Worm (Caenorhabditis elegans) whole organism, late embryonic: Measurements from ENCODE around the gene cccp-1.
A peak's percentile ranks its signal among the peaks of the same experiment; 100 is the strongest.

Experiments used
- C08G9.2 ChIP-seq: sonication (generic microtip); optimal IDR thresholded peaks from 2 replicates; lab custom pipeline; 2016; ENCODE audit warnings: mild to moderate bottlenecking, missing genetic modification characterization, moderate library complexity, missing compliant biosample characterization
- C38D4.7 ChIP-seq: fragments of 200-800 bp; sonication (Bioruptor generic); optimal IDR thresholded peaks from 2 replicates; lab custom pipeline; 2018; ENCODE audit warnings: mild to moderate bottlenecking, missing genetic modification characterization, moderate library complexity, missing compliant biosample characterization
- F13H6.1 ChIP-seq: sonication (generic microtip); optimal IDR thresholded peaks from 2 replicates; lab custom pipeline; 2016; ENCODE audit warnings: missing genetic modification characterization, missing compliant biosample characterization
- K02D7.2 ChIP-seq: sonication (generic microtip); optimal IDR thresholded peaks from 2 replicates; lab custom pipeline; 2017; ENCODE audit warnings: mild to moderate bottlenecking, missing genetic modification characterization, missing compliant biosample characterization
- K09A11.1 ChIP-seq: sonication (generic microtip); optimal IDR thresholded peaks from 2 replicates; lab custom pipeline; 2017; ENCODE audit warnings: antibody characterized with exemption, mild to moderate bottlenecking, missing genetic modification characterization, missing compliant biosample characterization; ENCODE audit not compliant: insufficient read depth
- ahr-1 ChIP-seq: sonication (generic microtip); optimal IDR thresholded peaks from 2 replicates; lab custom pipeline; 2016; ENCODE audit warnings: missing genetic modification characterization, missing compliant biosample characterization
- ceh-14 ChIP-seq: sonication (generic microtip); optimal IDR thresholded peaks from 2 replicates; lab custom pipeline; 2016; ENCODE audit warnings: missing genotype, missing genetic modification characterization, missing compliant biosample characterization
- ceh-19 ChIP-seq: fragments of 200-800 bp; sonication (Bioruptor generic); optimal IDR thresholded peaks from 2 replicates; lab custom pipeline; 2018; ENCODE audit warnings: mild to moderate bottlenecking, missing genetic modification characterization, missing compliant biosample characterization
- ceh-2 ChIP-seq: sonication (generic microtip); optimal IDR thresholded peaks from 2 replicates; lab custom pipeline; 2016; ENCODE audit warnings: missing genotype, missing genetic modification characterization, missing compliant biosample characterization
- ceh-31 ChIP-seq: sonication (generic microtip); optimal IDR thresholded peaks from 2 replicates; lab custom pipeline; 2016; ENCODE audit warnings: missing genetic modification characterization, missing compliant biosample characterization
- ceh-45 ChIP-seq: fragments of 200-800 bp; sonication (Bioruptor generic); IDR thresholded peaks from 2 replicates; pipeline ENCODE4 v1.3.6; 2022; ENCODE audit warnings: missing genetic modification reagents, missing genetic modification characterization, missing compliant biosample characterization
- che-1 ChIP-seq: sonication (generic microtip); optimal IDR thresholded peaks from 2 replicates; lab custom pipeline; 2016; ENCODE audit warnings: mild to moderate bottlenecking, missing genetic modification characterization, missing compliant biosample characterization
- elt-2 ChIP-seq: sonication (generic microtip); optimal IDR thresholded peaks from 2 replicates; lab custom pipeline; 2016; ENCODE audit warnings: missing genetic modification reagents, missing genetic modification characterization, missing compliant biosample characterization
- elt-4 ChIP-seq: sonication (generic microtip); optimal IDR thresholded peaks from 2 replicates; lab custom pipeline; 2016; ENCODE audit warnings: missing genetic modification characterization, missing compliant biosample characterization
- ets-4 ChIP-seq: sonication (generic microtip); optimal IDR thresholded peaks from 2 replicates; lab custom pipeline; 2016; ENCODE audit warnings: missing genetic modification characterization, missing compliant biosample characterization
- fkh-6 ChIP-seq: sonication (generic microtip); optimal IDR thresholded peaks from 2 replicates; lab custom pipeline; 2016; ENCODE audit warnings: missing genetic modification characterization, missing compliant biosample characterization
- gmeb-2 ChIP-seq: sonication (generic microtip); optimal IDR thresholded peaks from 2 replicates; lab custom pipeline; 2016; ENCODE audit warnings: missing genetic modification characterization, inconsistent platforms, missing compliant biosample characterization
- hlh-30 ChIP-seq: sonication (generic microtip); optimal IDR thresholded peaks from 2 replicates; lab custom pipeline; 2017; ENCODE audit warnings: antibody characterized with exemption, missing genetic modification characterization, missing compliant biosample characterization; ENCODE audit not compliant: insufficient read depth
- hlh-6 ChIP-seq: sonication (generic microtip); optimal IDR thresholded peaks from 2 replicates; lab custom pipeline; 2016; ENCODE audit warnings: missing genotype, missing genetic modification characterization, missing compliant biosample characterization
- lim-6 ChIP-seq: sonication (generic microtip); optimal IDR thresholded peaks from 2 replicates; lab custom pipeline; 2016; ENCODE audit warnings: missing genetic modification characterization, missing compliant biosample characterization
- lin-11 ChIP-seq: fragments of 200-800 bp; sonication (Bioruptor generic); optimal IDR thresholded peaks from 2 replicates; lab custom pipeline; 2018; ENCODE audit warnings: mild to moderate bottlenecking, missing genetic modification characterization, missing compliant biosample characterization
- nhr-11 ChIP-seq: fragments of 150-350 bp; optimal IDR thresholded peaks from 2 replicates; lab custom pipeline; 2014; ENCODE audit warnings: missing biosample characterization, missing genetic modification characterization
- nhr-232 ChIP-seq: sonication (generic microtip); optimal IDR thresholded peaks from 2 replicates; lab custom pipeline; 2016; ENCODE audit warnings: missing genetic modification characterization, missing compliant biosample characterization
- pat-9 ChIP-seq: fragments of 200-800 bp; sonication (Bioruptor generic); optimal IDR thresholded peaks from 2 replicates; lab custom pipeline; 2018; ENCODE audit warnings: mild to moderate bottlenecking, missing genetic modification characterization, moderate library complexity, missing compliant biosample characterization
- pha-2 ChIP-seq: sonication (generic microtip); optimal IDR thresholded peaks from 2 replicates; lab custom pipeline; 2017; ENCODE audit warnings: mild to moderate bottlenecking, missing genetic modification characterization, missing compliant biosample characterization
- pros-1 ChIP-seq: fragments of 150-350 bp; optimal IDR thresholded peaks from 2 replicates; lab custom pipeline; 2014; ENCODE audit warnings: missing biosample characterization, missing genetic modification reagents, missing genetic modification characterization
- sdc-2 ChIP-seq: sonication (generic microtip); optimal IDR thresholded peaks from 2 replicates; lab custom pipeline; 2016; ENCODE audit warnings: missing genotype, missing genetic modification characterization, missing compliant biosample characterization
- sox-2 ChIP-seq: fragments of 200-800 bp; sonication (Bioruptor generic); IDR thresholded peaks from 2 replicates; pipeline ENCODE4 v1.3.6; 2022; ENCODE audit warnings: missing genetic modification reagents, missing genetic modification characterization, missing compliant biosample characterization
- unc-3 ChIP-seq, 2 experiments: fragments of 200-800 bp in 1 of 2; sonication (Bioruptor generic) in 1 of 2; sonication (generic microtip) in 1 of 2; conservative IDR thresholded peaks in 1 of 2; optimal IDR thresholded peaks in 1 of 2; 2 replicates each; pipeline versions ENCODE4 v1.3.6 to Lab custom; 2016 to 2022; ENCODE audit warnings: missing compliant biosample characterization in 2 of 2, missing genetic modification characterization in 2 of 2, missing genetic modification reagents in 1 of 2
- unc-42 ChIP-seq: sonication (generic microtip); optimal IDR thresholded peaks from 2 replicates; lab custom pipeline; 2016; ENCODE audit warnings: missing genotype, missing genetic modification characterization, missing compliant biosample characterization
- unc-55 ChIP-seq: sonication (generic microtip); optimal IDR thresholded peaks from 2 replicates; lab custom pipeline; 2017; ENCODE audit warnings: missing biosample characterization, missing genetic modification reagents, missing genetic modification characterization
- zip-5 ChIP-seq: sonication (generic microtip); optimal IDR thresholded peaks from 2 replicates; lab custom pipeline; 2016; ENCODE audit warnings: missing genetic modification characterization, missing compliant biosample characterization

The cccp-1 gene

DNA sequence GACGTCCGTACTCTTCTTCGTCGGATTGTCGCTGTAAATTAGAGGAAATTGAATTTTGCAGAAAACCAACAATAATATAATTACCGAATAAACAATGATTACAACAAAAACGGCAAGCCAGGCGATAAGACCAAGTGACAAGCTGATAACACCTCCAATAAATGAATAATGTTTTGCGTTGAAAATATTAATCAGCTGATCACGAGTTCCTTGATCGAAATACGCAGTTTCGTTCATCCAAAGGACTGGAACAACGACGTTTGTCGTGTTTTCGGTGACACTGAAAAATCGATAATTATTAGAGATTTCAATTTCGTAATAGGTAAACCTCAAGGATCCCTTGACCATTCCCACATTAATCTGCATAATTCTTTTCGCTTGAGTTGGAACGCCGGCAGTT, 18.9 kb upstream of the cccp-1 start:
- peak; percentile 43 for TF ChIP-seq elt-2 (tag; lab: Kevin White, UChicago)
- no peak for TF ChIP-seq unc-3 (GFP tag; conservative IDR thresholded peaks at IDR 0.05; lab: Robert Waterston, UW)
- TF ChIP-seq unc-3 (tag; optimal IDR thresholded peaks at IDR 0.05; lab: Kevin White, UChicago) = no peak
- no peak for TF ChIP-seq ahr-1 (tag; lab: Kevin White, UChicago)

DNA sequence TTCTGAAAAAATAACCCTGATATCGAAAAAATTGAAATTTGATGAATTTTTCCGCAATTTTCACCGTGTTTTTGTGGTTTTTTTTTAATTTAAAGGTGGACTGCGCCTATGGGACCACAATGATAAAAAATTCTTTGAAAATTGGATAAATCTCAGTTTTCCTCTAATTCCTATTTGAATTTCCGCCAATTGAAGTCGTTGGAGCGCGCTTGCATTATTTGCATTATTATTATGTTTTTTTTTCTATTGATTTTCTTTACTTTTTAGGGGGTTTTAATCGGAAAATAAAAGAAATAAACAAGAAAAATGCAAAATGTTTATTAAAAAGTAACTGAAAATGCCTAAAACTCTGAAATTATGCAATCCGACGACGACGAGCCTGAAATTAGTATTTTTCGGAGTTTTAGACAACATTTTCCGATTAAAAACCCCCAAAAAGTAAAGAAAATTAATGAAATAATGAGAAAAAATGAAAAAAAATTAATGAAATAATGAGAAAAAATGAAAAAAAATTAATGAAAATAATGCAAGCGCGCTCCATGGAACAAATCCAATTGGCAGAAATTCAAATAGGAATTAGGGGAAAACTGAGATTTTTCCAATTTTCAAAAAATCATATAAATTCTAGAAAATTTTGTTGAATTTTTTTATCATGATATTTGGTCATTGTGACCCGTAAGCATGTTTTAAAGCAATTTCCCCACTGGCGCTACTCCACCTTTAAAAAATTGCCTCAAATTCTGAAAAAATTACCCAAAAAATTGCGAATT, 16.8 kb upstream of the cccp-1 start:
- TF ChIP-seq lin-11 (tag; lab: Kevin White, UChicago) (no peak), C38D4.7 (no peak), ceh-2 (tag; lab: Kevin White, UChicago) (no peak), K02D7.2 (tag; lab: Kevin White, UChicago) (no peak), ceh-45 (GFP tag; lab: Robert Waterston, UW) (no peak), C08G9.2 (tag; lab: Kevin White, UChicago) (no peak), pha-2 (tag; lab: Kevin White, UChicago) (no peak), ahr-1 (tag; lab: Kevin White, UChicago) (no peak), sox-2 (GFP tag; lab: Robert Waterston, UW) (no peak), lim-6 (tag; lab: Kevin White, UChicago) (no peak), nhr-232 (tag; lab: Kevin White, UChicago) (no peak), ceh-14 (tag; lab: Kevin White, UChicago) (no peak), pros-1 (no peak)

DNA sequence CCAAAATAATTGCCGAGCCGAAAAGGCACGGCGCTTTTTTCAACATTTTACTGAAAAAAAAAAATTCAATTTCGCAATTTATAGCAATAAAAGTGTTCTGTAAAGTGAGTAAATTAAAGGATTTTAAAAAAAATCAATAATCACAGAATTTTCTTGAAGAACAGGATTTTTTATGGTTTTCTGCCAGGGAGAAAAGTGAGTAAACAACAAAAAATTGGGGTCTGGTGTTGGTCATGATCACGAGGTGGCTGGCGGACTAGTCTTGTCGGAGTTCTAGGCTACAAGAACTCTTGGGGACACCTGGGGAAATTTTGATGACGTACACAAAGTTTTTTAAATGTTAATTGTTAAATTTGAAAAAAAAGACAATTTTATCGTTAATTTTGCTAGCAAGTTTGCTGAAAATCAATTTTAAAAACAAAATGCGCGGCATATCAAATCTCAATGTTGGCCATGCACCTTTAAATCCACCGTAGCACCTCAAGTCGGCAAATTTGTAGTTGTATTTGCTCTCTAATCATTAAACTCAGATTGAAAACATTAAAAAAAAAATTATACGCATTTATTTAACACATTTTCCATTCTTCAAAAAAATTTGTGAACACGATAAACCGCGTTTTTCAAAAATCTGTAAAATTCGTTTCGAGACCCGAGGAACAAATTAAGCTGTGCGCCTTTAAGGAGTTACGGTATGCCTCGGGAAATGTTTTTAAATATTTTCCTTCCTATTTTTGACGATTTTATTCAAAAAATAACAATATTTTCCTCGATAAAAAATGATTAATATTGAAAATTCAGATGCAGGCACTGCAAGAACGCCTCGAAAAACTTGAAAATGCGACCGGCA, 15.6 kb upstream of the cccp-1 start, which contains the start of the genes scav-3 and Y49E10.21:
Gene scav-3, minus strand, starts transcription at position 50 of the 847 bp plus-strand sequence.
Gene Y49E10.21, plus strand, starts transcription at position 797 of the 847 bp plus-strand sequence.
- no peak for TF ChIP-seq ceh-19 (GFP tag; lab: Kevin White, UChicago)
- no peak for TF ChIP-seq K09A11.1 (tag; lab: Kevin White, UChicago)
- TF ChIP-seq hlh-30 (tag; lab: Kevin White, UChicago) = peak; percentile 75
- TF ChIP-seq nhr-232 (tag; lab: Kevin White, UChicago) = no peak
- TF ChIP-seq hlh-6 = no peak
- TF ChIP-seq ceh-14 (tag; lab: Kevin White, UChicago) = no peak
- TF ChIP-seq fkh-6 (tag; lab: Kevin White, UChicago) = no peak
- no peak for TF ChIP-seq nhr-11 (tag; lab: Kevin White, UChicago)
- TF ChIP-seq elt-2 (tag; lab: Kevin White, UChicago) = no peak
- no peak for TF ChIP-seq unc-42 (tag; lab: Kevin White, UChicago)
- TF ChIP-seq zip-5 (tag; lab: Kevin White, UChicago) = no peak
- TF ChIP-seq pat-9 (tag; lab: Kevin White, UChicago) = no peak
- no peak for TF ChIP-seq gmeb-2 (tag; lab: Kevin White, UChicago)
- no peak for TF ChIP-seq elt-4
- no peak for TF ChIP-seq ceh-45 (GFP tag; lab: Robert Waterston, UW)
- TF ChIP-seq che-1 (tag; lab: Kevin White, UChicago) = no peak
- TF ChIP-seq lin-11 (tag; lab: Kevin White, UChicago) = no peak
- TF ChIP-seq ets-4 (tag; lab: Kevin White, UChicago) = peak; percentile 43
- no peak for TF ChIP-seq F13H6.1
- TF ChIP-seq unc-55 = no peak
- TF ChIP-seq ceh-31 (tag; lab: Kevin White, UChicago) = peak; percentile 37
- TF ChIP-seq sdc-2 (tag; lab: Kevin White, UChicago) = no peak
- TF ChIP-seq, all 69 proteins: peak for 3
